Fruit fly (Drosophila melanogaster) Kc167 (cell line): ENCODE results near the gene CG6236.

Source experiments
- Myc ChIP-seq: fragments of >200 bp; optimal IDR thresholded peaks from 2 replicates; lab custom pipeline; 2017; ENCODE audit warnings: missing external identifiers
- Sin3A ChIP-seq: fragments of >200 bp; optimal IDR thresholded peaks from 2 replicates; lab custom pipeline; 2018; ENCODE audit warnings: missing external identifiers
- insv ChIP-seq: fragments of >200 bp; optimal IDR thresholded peaks from 3 replicates; lab custom pipeline; 2018; ENCODE audit warnings: missing external identifiers
- psq ChIP-seq: fragments of >200 bp; optimal IDR thresholded peaks from 2 replicates; lab custom pipeline; 2017; ENCODE audit warnings: missing external identifiers
- ttk ChIP-seq: sonication (Bioruptor generic); optimal IDR thresholded peaks from 2 replicates; lab custom pipeline; 2017; ENCODE audit warnings: missing external identifiers

The CG6236 gene

dm6 chr3R:15280619-15281334 is 47.3 kb downstream of the CG6236 start:
- no peak for TF ChIP-seq insv (lab: Kevin White, UChicago)
- no peak for TF ChIP-seq psq
- TF ChIP-seq Sin3A = no peak
- no peak for TF ChIP-seq ttk (lab: Kevin White, UChicago)
- TF ChIP-seq Myc = no peak

DNA sequence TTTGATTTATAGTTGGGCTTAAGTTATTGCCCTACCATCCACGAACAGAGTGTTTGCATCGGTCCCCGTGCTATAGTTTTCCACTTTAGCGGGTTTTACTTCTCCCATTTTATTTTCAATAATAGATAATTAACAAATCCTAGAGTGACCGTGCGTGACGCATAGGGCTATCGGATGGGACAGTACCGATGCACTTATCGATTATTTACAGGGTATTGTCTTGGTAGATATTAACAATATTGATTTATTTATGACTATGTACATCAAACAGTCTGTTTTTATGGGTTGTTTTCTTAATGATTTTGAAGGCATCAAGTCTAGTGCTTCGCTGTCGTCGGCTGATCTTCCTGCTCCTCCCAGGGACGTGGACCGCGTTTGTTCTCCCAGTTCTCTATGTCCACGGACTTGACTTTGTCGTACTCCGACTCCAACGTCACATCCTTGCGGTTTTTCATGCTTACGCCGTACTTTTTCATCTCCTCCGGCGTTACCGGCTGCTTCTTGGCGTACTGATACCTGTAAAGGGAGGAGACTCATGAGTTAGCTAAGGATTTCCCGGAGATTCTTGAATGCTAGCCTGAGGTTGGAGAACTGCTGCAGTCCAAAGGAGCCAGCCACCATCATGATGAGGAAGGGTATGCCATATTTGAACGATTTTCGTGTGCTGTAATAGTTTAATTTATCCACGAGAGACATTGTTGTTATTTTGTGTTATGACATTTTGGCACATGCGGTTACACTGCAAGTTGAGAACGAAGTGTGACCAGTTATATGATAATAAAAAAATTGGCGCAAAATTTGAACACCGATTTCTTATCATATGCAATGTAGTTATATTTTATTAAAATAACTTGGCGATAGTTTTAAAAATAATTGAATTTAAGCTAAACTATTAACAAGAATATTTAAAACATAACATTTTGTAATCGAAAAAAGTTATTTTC is 49.9 kb downstream of the CG6236 start, which contains the start of the genes MRG15 and Tm1:
TSS of gene MRG15 (minus strand) at position 184 of the 944 bp plus-strand sequence.
TSS of gene Tm1 (plus strand) at position 295 of the 944 bp plus-strand sequence.
- TF ChIP-seq Sin3A = no peak
